Fruit fly (Drosophila melanogaster): Measurements from ENCODE around the gene Eig71Eh.

The Eig71Eh gene

dm6 chr3L:15672800-15673199 lies 13.6 kb upstream of the Eig71Eh start (continued):
- TF ChIP-seq gsb-n (tag; optimal IDR thresholded peaks at IDR 0.05) (peak; percentile 51), bsh (GFP tag; optimal IDR thresholded peaks at IDR 0.05) (peak in 1 of 2 experiments; percentile 75), mam (GFP tag; optimal IDR thresholded peaks at IDR 0.05) (no peak), Dip2 (GFP tag; IDR thresholded peaks at IDR 0.05) (no peak), CG1024 (GFP tag; IDR thresholded peaks at IDR 0.05) (no peak), CG13894 (tag; optimal IDR thresholded peaks at IDR 0.05) (no peak), CG18476 (GFP tag; optimal IDR thresholded peaks at IDR 0.05) (no peak), Antp (GFP tag; optimal IDR thresholded peaks at IDR 0.05) (no peak), Stat92E (GFP tag; optimal IDR thresholded peaks at IDR 0.05) (no peak), CG34422 (GFP tag; IDR thresholded peaks at IDR 0.05) (no peak), trem (tag; optimal IDR thresholded peaks at IDR 0.05) (peak; percentile 37)

dm6 chr3L:15670455-15670854 lies 11.2 kb upstream of the Eig71Eh start:
- no peak for TF ChIP-seq CG17612 (GFP tag; IDR thresholded peaks at IDR 0.05)
- TF ChIP-seq cas (GFP tag; IDR thresholded peaks at IDR 0.05), result no peak
- TF ChIP-seq trem (tag; optimal IDR thresholded peaks at IDR 0.05), result peak; percentile 8
- TF ChIP-seq ATbp (GFP tag; optimal IDR thresholded peaks at IDR 0.05), result no peak
- TF ChIP-seq CG16815 (GFP tag; optimal IDR thresholded peaks at IDR 0.05), result peak; percentile 27
- no peak for TF ChIP-seq corto (GFP tag; optimal IDR thresholded peaks at IDR 0.05)
- peak; percentile 30 for TF ChIP-seq grau (tag; optimal IDR thresholded peaks at IDR 0.05)
- no peak for TF ChIP-seq hbn (GFP tag; IDR thresholded peaks at IDR 0.05; ENCODE audit: partially characterized antibody)
- TF ChIP-seq CG14441 (GFP tag; IDR thresholded peaks at IDR 0.05), result no peak
- TF ChIP-seq bbx (GFP tag; IDR thresholded peaks at IDR 0.05; ENCODE audit: partially characterized antibody), result no peak
- no peak for TF ChIP-seq Atf3 (GFP tag; optimal IDR thresholded peaks at IDR 0.05)
- TF ChIP-seq Max (GFP tag; optimal IDR thresholded peaks at IDR 0.05), result no peak
- TF ChIP-seq HLH4C (GFP tag; IDR thresholded peaks at IDR 0.05; ENCODE audit: partially characterized antibody), result no peak
- peak; percentile 48 for TF ChIP-seq CG31441 (GFP tag; IDR thresholded peaks at IDR 0.05)
- no peak for TF ChIP-seq ssp (GFP tag; IDR thresholded peaks at IDR 0.05)
- TF ChIP-seq CG3163 (GFP tag; optimal IDR thresholded peaks at IDR 0.05), result no peak
- TF ChIP-seq pan (optimal IDR thresholded peaks at IDR 0.05), result no peak
- TF ChIP-seq pan (GFP tag; optimal IDR thresholded peaks at IDR 0.05 in 1 of 2, IDR thresholded peaks at IDR 0.05 in 1 of 2), result no peak
- no peak for TF ChIP-seq tx (GFP tag; optimal IDR thresholded peaks at IDR 0.05)
- no peak for TF ChIP-seq CG7963 (GFP tag; IDR thresholded peaks at IDR 0.05; ENCODE audit: partially characterized antibody)
- no peak for TF ChIP-seq Bteb2 (GFP tag; optimal IDR thresholded peaks at IDR 0.05)
- TF ChIP-seq gem (tag; optimal IDR thresholded peaks at IDR 0.05), result peak; percentile 62
- TF ChIP-seq CG17802 (tag; optimal IDR thresholded peaks at IDR 0.05), result no peak
- no peak for TF ChIP-seq Drgx (GFP tag; IDR thresholded peaks at IDR 0.05)
- TF ChIP-seq Hmx (GFP tag; optimal IDR thresholded peaks at IDR 0.05), result no peak
- TF ChIP-seq zf30C (GFP tag; optimal IDR thresholded peaks at IDR 0.05), result peak; percentile 83
- TF ChIP-seq CG4707 (GFP tag; optimal IDR thresholded peaks at IDR 0.05), result no peak
- peak; percentile 37 for TF ChIP-seq nmo (GFP tag; optimal IDR thresholded peaks at IDR 0.05)
- TF ChIP-seq ap (GFP tag; IDR thresholded peaks at IDR 0.05), result no peak
- TF ChIP-seq hb (GFP tag; IDR thresholded peaks at IDR 0.05; ENCODE audit: partially characterized antibody), result no peak
- no peak for TF ChIP-seq CG31388 (GFP tag; optimal IDR thresholded peaks at IDR 0.05)
- no peak for TF ChIP-seq Fer1 (GFP tag; optimal IDR thresholded peaks at IDR 0.05)
- TF ChIP-seq Xrp1 (GFP tag; IDR thresholded peaks at IDR 0.05), result peak; percentile 66; the same call in 1 of the 2 replicates
- peak; percentile 25 for TF ChIP-seq CG6813 (GFP tag; optimal IDR thresholded peaks at IDR 0.05)
- no peak for TF ChIP-seq danr (GFP tag; IDR thresholded peaks at IDR 0.05)
- TF ChIP-seq CG9727 (GFP tag; optimal IDR thresholded peaks at IDR 0.05), result peak; percentile 81
- TF ChIP-seq disco-r (GFP tag; optimal IDR thresholded peaks at IDR 0.05), result no peak
- TF ChIP-seq z (GFP tag; IDR thresholded peaks at IDR 0.05), result no peak
- peak; percentile 12 for TF ChIP-seq az2 (GFP tag; optimal IDR thresholded peaks at IDR 0.05)
- no peak for TF ChIP-seq cwo (GFP tag; optimal IDR thresholded peaks at IDR 0.05)

Measured in whole organism, embryonic.